Worm (Caenorhabditis elegans) whole organism, young adult: ENCODE results near the gene K08H2.7.

Experiments
- B0019.2 ChIP-seq: fragments of 200-800 bp; sonication (Bioruptor generic); conservative IDR thresholded peaks from 2 replicates; pipeline ENCODE4 v1.3.6; 2022; ENCODE audit warnings: missing genetic modification reagents, missing genetic modification characterization, missing compliant biosample characterization
- B0035.1 ChIP-seq: sonication (generic microtip); optimal IDR thresholded peaks from 2 replicates; lab custom pipeline; 2016; ENCODE audit warnings: missing genetic modification characterization, mild to moderate bottlenecking, missing compliant biosample characterization, missing genotype, missing genetic modification reagents
- D2030.7 ChIP-seq: fragments of 200-800 bp; sonication (Bioruptor generic); IDR thresholded peaks from 2 replicates; pipeline ENCODE4 v1.3.6; 2022; ENCODE audit warnings: missing genetic modification reagents, missing genetic modification characterization, missing compliant biosample characterization
- F52B5.7 ChIP-seq: sonication (generic microtip); optimal IDR thresholded peaks from 2 replicates; lab custom pipeline; 2016; ENCODE audit warnings: mild to moderate bottlenecking, missing genetic modification characterization, missing compliant biosample characterization
- F57A8.1 ChIP-seq: fragments of 200-800 bp; sonication (Bioruptor generic); optimal IDR thresholded peaks from 2 replicates; lab custom pipeline; 2018; ENCODE audit warnings: mild to moderate bottlenecking, missing genetic modification characterization, moderate library complexity, missing compliant biosample characterization
- F57C9.4 ChIP-seq: sonication (generic microtip); optimal IDR thresholded peaks from 2 replicates; lab custom pipeline; 2017; ENCODE audit warnings: mild to moderate bottlenecking, missing genetic modification characterization, missing compliant biosample characterization
- K12H6.12 ChIP-seq: fragments of 200-800 bp; sonication (Bioruptor generic); optimal IDR thresholded peaks from 2 replicates; lab custom pipeline; 2018; ENCODE audit warnings: mild to moderate bottlenecking, missing genetic modification characterization, missing compliant biosample characterization
- Y53G8AR.9 ChIP-seq: fragments of 200-800 bp; sonication (Bioruptor generic); conservative IDR thresholded peaks from 2 replicates; pipeline ENCODE4 v1.3.6; 2022; ENCODE audit warnings: missing genetic modification reagents, missing genetic modification characterization, missing compliant biosample characterization
- Y79H2A.3 ChIP-seq: fragments of 200-800 bp; sonication (Bioruptor generic); conservative IDR thresholded peaks from 2 replicates; pipeline ENCODE4 v1.3.6; 2022; ENCODE audit warnings: missing genetic modification reagents, missing genetic modification characterization, missing compliant biosample characterization
- Y95B8A.8 ChIP-seq: fragments of 200-800 bp; sonication (Bioruptor generic); IDR thresholded peaks from 2 replicates; pipeline ENCODE4 v1.3.6; 2022; ENCODE audit warnings: missing genetic modification reagents, missing genetic modification characterization, missing compliant biosample characterization
- ama-1 ChIP-seq, 3 experiments: fragments of 150-350 bp in 1 of 3; sonication (generic microtip) in 2 of 3; optimal IDR thresholded peaks; 2 replicates each; lab custom pipeline; 2014 to 2018; ENCODE audit warnings: missing biosample characterization in 2 of 3, missing genetic modification characterization in 2 of 3, missing genetic modification reagents in 2 of 3
- aptf-2 ChIP-seq: fragments of 200-800 bp; sonication (Bioruptor generic); conservative IDR thresholded peaks from 2 replicates; pipeline ENCODE4 v1.3.6; 2022; ENCODE audit warnings: missing genetic modification reagents, missing genetic modification characterization, missing compliant biosample characterization
- atf-7 ChIP-seq: sonication (generic microtip); optimal IDR thresholded peaks from 2 replicates; lab custom pipeline; 2017; ENCODE audit warnings: mild to moderate bottlenecking, missing genetic modification characterization, missing compliant biosample characterization
- athp-1 ChIP-seq: sonication (generic microtip); optimal IDR thresholded peaks from 2 replicates; lab custom pipeline; 2017; ENCODE audit warnings: mild to moderate bottlenecking, missing genetic modification characterization, missing compliant biosample characterization
- attf-5 ChIP-seq: fragments of 200-800 bp; sonication (Bioruptor generic); optimal IDR thresholded peaks from 2 replicates; lab custom pipeline; 2018; ENCODE audit warnings: mild to moderate bottlenecking, missing genetic modification characterization, missing compliant biosample characterization
- bed-1 ChIP-seq: fragments of 200-800 bp; sonication (Bioruptor generic); IDR thresholded peaks from 2 replicates; pipeline ENCODE4 v1.3.6; 2022; ENCODE audit warnings: missing genetic modification reagents, missing genetic modification characterization, missing compliant biosample characterization
- cebp-1 ChIP-seq, 2 experiments: fragments of 200-800 bp in 1 of 2; sonication (Bioruptor generic) in 1 of 2; sonication (generic microtip) in 1 of 2; IDR thresholded peaks in 1 of 2; optimal IDR thresholded peaks in 1 of 2; 2 replicates each; pipeline versions ENCODE4 v1.3.6 to Lab custom; 2017 to 2022; ENCODE audit warnings: missing compliant biosample characterization in 2 of 2, missing genetic modification characterization in 2 of 2, mild to moderate bottlenecking in 1 of 2, missing genetic modification reagents in 1 of 2, moderate library complexity in 1 of 2
- ceh-58 ChIP-seq: fragments of 200-800 bp; sonication (Bioruptor generic); IDR thresholded peaks from 2 replicates; pipeline ENCODE4 v1.3.6; 2022; ENCODE audit warnings: missing genetic modification characterization, missing compliant biosample characterization
- ceh-79 ChIP-seq: sonication (generic microtip); optimal IDR thresholded peaks from 2 replicates; lab custom pipeline; 2017; ENCODE audit warnings: mild to moderate bottlenecking, missing genetic modification characterization, missing compliant biosample characterization
- ceh-91 ChIP-seq: fragments of 200-800 bp; sonication (Bioruptor generic); IDR thresholded peaks from 2 replicates; pipeline ENCODE4 v1.3.6; 2022; ENCODE audit warnings: missing genetic modification reagents, missing genetic modification characterization, missing compliant biosample characterization
- chd-7 ChIP-seq: sonication (generic microtip); optimal IDR thresholded peaks from 2 replicates; lab custom pipeline; 2016; ENCODE audit warnings: mild to moderate bottlenecking, missing genetic modification characterization, moderate library complexity, missing compliant biosample characterization
- dpl-1 ChIP-seq: fragments of 150-350 bp; optimal IDR thresholded peaks from 2 replicates; lab custom pipeline; 2014; ENCODE audit warnings: missing biosample characterization, missing genetic modification reagents, missing genetic modification characterization
- efl-1 ChIP-seq: fragments of 150-350 bp; optimal IDR thresholded peaks from 2 replicates; lab custom pipeline; 2014; ENCODE audit warnings: missing biosample characterization, missing genetic modification reagents, missing genetic modification characterization
- egl-18 ChIP-seq: fragments of 200-800 bp; sonication (Bioruptor generic); IDR thresholded peaks from 2 replicates; pipeline ENCODE4 v1.3.6; 2022; ENCODE audit warnings: missing genetic modification reagents, missing genetic modification characterization, missing compliant biosample characterization
- egrh-3 ChIP-seq: fragments of 200-800 bp; sonication (Bioruptor generic); IDR thresholded peaks from 2 replicates; pipeline ENCODE4 v1.3.6; 2022; ENCODE audit warnings: missing genetic modification reagents, missing genetic modification characterization, missing compliant biosample characterization
- ekl-4 ChIP-seq: fragments of 200-800 bp; sonication (Bioruptor generic); IDR thresholded peaks from 2 replicates; pipeline ENCODE4 v1.3.6; 2022; ENCODE audit warnings: missing genetic modification reagents, missing genetic modification characterization, missing compliant biosample characterization
- fkh-3 ChIP-seq: sonication (generic microtip); optimal IDR thresholded peaks from 2 replicates; lab custom pipeline; 2016; ENCODE audit warnings: mild to moderate bottlenecking, missing genetic modification characterization, missing compliant biosample characterization
- him-1 ChIP-seq: sonication (generic microtip); optimal IDR thresholded peaks from 2 replicates; lab custom pipeline; 2016; ENCODE audit warnings: missing genotype, missing genetic modification reagents, missing genetic modification characterization, missing compliant biosample characterization
- hrde-1 ChIP-seq: sonication (generic microtip); optimal IDR thresholded peaks from 2 replicates; lab custom pipeline; 2016; ENCODE audit warnings: missing genetic modification characterization, mild to moderate bottlenecking, missing compliant biosample characterization, moderate library complexity, missing genotype, missing genetic modification reagents, borderline replicate concordance
- hsf-1 ChIP-seq: fragments of 200-800 bp; sonication (Bioruptor generic); IDR thresholded peaks from 2 replicates; pipeline ENCODE4 v1.3.6; 2022; ENCODE audit warnings: missing genetic modification reagents, missing genetic modification characterization, missing compliant biosample characterization
- lsy-27 ChIP-seq: sonication (generic microtip); optimal IDR thresholded peaks from 2 replicates; lab custom pipeline; 2017; ENCODE audit warnings: missing genetic modification characterization, mild to moderate bottlenecking, missing compliant biosample characterization, antibody characterized with exemption, missing genotype, borderline replicate concordance; ENCODE audit not compliant: insufficient read depth
- madf-10 ChIP-seq: sonication (generic microtip); optimal IDR thresholded peaks from 2 replicates; lab custom pipeline; 2016; ENCODE audit warnings: mild to moderate bottlenecking, missing genetic modification characterization, missing compliant biosample characterization
- madf-8 ChIP-seq: fragments of 200-800 bp; sonication (Bioruptor generic); conservative IDR thresholded peaks from 2 replicates; pipeline ENCODE4 v1.3.6; 2022; ENCODE audit warnings: missing genetic modification reagents, missing genetic modification characterization, missing compliant biosample characterization
- nfya-1 ChIP-seq: sonication (generic microtip); optimal IDR thresholded peaks from 2 replicates; lab custom pipeline; 2017; ENCODE audit warnings: antibody characterized with exemption, missing compliant biosample characterization, missing genetic modification characterization, borderline replicate concordance; ENCODE audit not compliant: insufficient read depth
- nhr-120 ChIP-seq: fragments of 200-800 bp; sonication (Bioruptor generic); IDR thresholded peaks from 2 replicates; pipeline ENCODE4 v1.3.6; 2022; ENCODE audit warnings: missing genetic modification characterization, missing compliant biosample characterization
- pbrm-1 ChIP-seq: fragments of 200-800 bp; sonication (Bioruptor generic); IDR thresholded peaks from 2 replicates; pipeline ENCODE4 v1.3.6; 2022; ENCODE audit warnings: missing genetic modification reagents, missing genetic modification characterization, missing compliant biosample characterization
- rpc-1 ChIP-seq, 2 experiments: fragments of 150-350 bp in 1 of 2; sonication (generic microtip) in 1 of 2; optimal IDR thresholded peaks; 2 replicates each; lab custom pipeline; 2014 to 2018; ENCODE audit warnings: missing biosample characterization in 1 of 2, missing genetic modification characterization in 1 of 2, missing genetic modification reagents in 1 of 2, missing genotype in 1 of 2
- sdz-38 ChIP-seq: sonication (generic microtip); optimal IDR thresholded peaks from 2 replicates; lab custom pipeline; 2016; ENCODE audit warnings: missing genotype, missing genetic modification characterization, missing compliant biosample characterization
- sea-2 ChIP-seq: fragments of 200-800 bp; sonication (Bioruptor generic); IDR thresholded peaks from 2 replicates; pipeline ENCODE4 v1.3.6; 2022; ENCODE audit warnings: missing genetic modification characterization, missing compliant biosample characterization
- snpc-1.3 ChIP-seq: sonication (generic microtip); optimal IDR thresholded peaks from 2 replicates; lab custom pipeline; 2017; ENCODE audit warnings: missing genetic modification characterization, mild to moderate bottlenecking, missing compliant biosample characterization, antibody characterized with exemption, moderate library complexity, missing genotype, missing genetic modification reagents; ENCODE audit not compliant: insufficient read depth
- snpc-4 ChIP-seq, 5 experiments: fragments of 150-350 bp in 1 of 5; sonication (generic microtip) in 4 of 5; optimal IDR thresholded peaks; 2 replicates each; lab custom pipeline; 2014 to 2018; ENCODE audit warnings: missing genetic modification characterization in 5 of 5, missing biosample characterization in 3 of 5, antibody characterized with exemption in 2 of 5, mild to moderate bottlenecking in 2 of 5, missing compliant biosample characterization in 2 of 5, missing genotype in 2 of 5, moderate library complexity in 2 of 5, missing genetic modification reagents in 1 of 5
- sptf-2 ChIP-seq: fragments of 200-800 bp; sonication (Bioruptor generic); optimal IDR thresholded peaks from 2 replicates; lab custom pipeline; 2018; ENCODE audit warnings: mild to moderate bottlenecking, missing genetic modification characterization, missing compliant biosample characterization
- zfh-2 ChIP-seq: fragments of 200-800 bp; sonication (Bioruptor generic); conservative IDR thresholded peaks from 2 replicates; pipeline ENCODE4 v1.3.6; 2022; ENCODE audit warnings: missing genetic modification reagents, missing genetic modification characterization, missing compliant biosample characterization
- ztf-22 ChIP-seq: fragments of 200-800 bp; sonication (Bioruptor generic); optimal IDR thresholded peaks from 2 replicates; lab custom pipeline; 2018; ENCODE audit warnings: mild to moderate bottlenecking, missing genetic modification characterization, moderate library complexity, missing compliant biosample characterization
- ztf-26 ChIP-seq: sonication (generic microtip); optimal IDR thresholded peaks from 2 replicates; lab custom pipeline; 2017; ENCODE audit warnings: missing genetic modification characterization, missing compliant biosample characterization
- ztf-6 ChIP-seq: fragments of 200-800 bp; sonication (Bioruptor generic); IDR thresholded peaks from 2 replicates; pipeline ENCODE4 v1.3.6; 2022; ENCODE audit warnings: missing genetic modification reagents, missing genetic modification characterization, missing compliant biosample characterization

K08H2.7 gene

DNA sequence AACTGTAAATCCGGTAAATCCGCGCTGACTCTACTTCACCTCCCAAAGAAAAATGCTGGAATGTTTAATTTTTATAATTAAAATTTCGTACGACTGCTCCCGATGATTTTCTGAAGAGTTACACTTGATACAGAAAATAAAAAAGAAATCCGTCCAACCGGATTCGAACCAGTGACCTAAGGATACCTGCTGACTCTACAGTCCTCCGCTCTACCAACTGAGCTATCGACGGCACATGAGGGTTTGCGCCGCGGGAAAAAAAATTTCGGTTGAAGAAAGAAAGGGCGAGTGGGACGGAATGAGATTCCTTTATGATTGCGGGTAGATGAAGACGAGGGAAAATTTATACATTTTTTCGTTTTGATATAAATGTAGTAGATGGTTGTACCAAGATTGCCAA, 36.4 kb upstream of the K08H2.7 start (continued):
- TF ChIP-seq cebp-1 (GFP tag; IDR thresholded peaks at IDR 0.05; lab: Robert Waterston, UW) = peak; percentile 26; the same call in 1 of the 2 replicates
- TF ChIP-seq cebp-1 (tag; optimal IDR thresholded peaks at IDR 0.05; lab: Kevin White, UChicago) = no peak
- no peak for TF ChIP-seq chd-7 (tag; lab: Kevin White, UChicago)
- TF ChIP-seq ztf-6 (GFP tag; lab: Robert Waterston, UW) = no peak
- TF ChIP-seq rpc-1 (optimal IDR thresholded peaks at IDR 0.05; lab: Kevin White, UChicago) = peak; percentile 75
- TF ChIP-seq rpc-1 (tag; optimal IDR thresholded peaks at IDR 0.05; lab: Kevin White, UChicago) = peak; percentile 90
- no peak for TF ChIP-seq B0019.2 (GFP tag; lab: Robert Waterston, UW)
- no peak for TF ChIP-seq hsf-1 (GFP tag; lab: Robert Waterston, UW)
- TF ChIP-seq ekl-4 (GFP tag; lab: Robert Waterston, UW) = no peak
- peak; percentile 42 for TF ChIP-seq snpc-4 (GFP tag; optimal IDR thresholded peaks at IDR 0.05; lab: Kevin White, UChicago)
- TF ChIP-seq snpc-4 (tag; optimal IDR thresholded peaks at IDR 0.05; lab: Kevin White, UChicago) = peak in 2 of 4 experiments; percentile 35 to 58
- TF ChIP-seq madf-8 (GFP tag; lab: Robert Waterston, UW) = no peak
- TF ChIP-seq aptf-2 (GFP tag; lab: Robert Waterston, UW) = no peak
- no peak for TF ChIP-seq ceh-79 (tag; lab: Kevin White, UChicago)
- TF ChIP-seq lsy-27 (tag; lab: Kevin White, UChicago) = no peak
- TF ChIP-seq snpc-1.3 = peak; percentile 45
- TF ChIP-seq egl-18 (GFP tag; lab: Robert Waterston, UW) = no peak
- no peak for TF ChIP-seq Y95B8A.8
- no peak for TF ChIP-seq Y79H2A.3 (GFP tag; lab: Robert Waterston, UW)
- no peak for TF ChIP-seq F52B5.7 (tag; lab: Kevin White, UChicago)
- no peak for TF ChIP-seq ceh-91 (GFP tag; lab: Robert Waterston, UW)
- no peak for TF ChIP-seq Y53G8AR.9 (GFP tag; lab: Robert Waterston, UW)
- peak; percentile 62; the same call in 1 of the 2 replicates for TF ChIP-seq pbrm-1
- TF ChIP-seq zfh-2 = no peak
- no peak for TF ChIP-seq sptf-2 (GFP tag; lab: Kevin White, UChicago)
- no peak for TF ChIP-seq dpl-1 (GFP tag; lab: Kevin White, UChicago)
- no peak for TF ChIP-seq ztf-26 (tag; lab: Kevin White, UChicago)
- peak; percentile 65 for TF ChIP-seq D2030.7 (GFP tag; lab: Robert Waterston, UW)
- no peak for TF ChIP-seq sea-2 (GFP tag; lab: Robert Waterston, UW)
- TF ChIP-seq egrh-3 (GFP tag; lab: Robert Waterston, UW) = no peak
- TF ChIP-seq atf-7 (tag; lab: Kevin White, UChicago) = no peak
- TF ChIP-seq bed-1 (GFP tag; lab: Robert Waterston, UW) = no peak
- no peak for TF ChIP-seq efl-1
- TF ChIP-seq F57C9.4 = no peak
- TF ChIP-seq sdz-38 (tag; lab: Kevin White, UChicago) = no peak
- TF ChIP-seq athp-1 (tag; lab: Kevin White, UChicago) = no peak
- no peak for TF ChIP-seq madf-10
- peak; percentile 3 for TF ChIP-seq hrde-1 (tag; lab: Kevin White, UChicago)
- peak; percentile 65 for TF ChIP-seq him-1
- no peak for TF ChIP-seq nfya-1 (tag; lab: Kevin White, UChicago)
- no peak for TF ChIP-seq ceh-58 (GFP tag; lab: Robert Waterston, UW)
- TF ChIP-seq K12H6.12 (tag; lab: Kevin White, UChicago) = no peak
- no peak for TF ChIP-seq ztf-22 (GFP tag; lab: Kevin White, UChicago)
- no peak for TF ChIP-seq fkh-3 (tag; lab: Kevin White, UChicago)
- no peak for TF ChIP-seq ama-1 (optimal IDR thresholded peaks at IDR 0.05; lab: Kevin White, UChicago)
- TF ChIP-seq ama-1 (GFP tag; optimal IDR thresholded peaks at IDR 0.05; lab: Kevin White, UChicago) = peak in 1 of 2 experiments; percentile 14
- 0 out of 2 replicates have a peak, but pooled peaks have one; percentile 50 for TF ChIP-seq nhr-120 (GFP tag; lab: Robert Waterston, UW)
- TF ChIP-seq B0035.1 (tag; lab: Kevin White, UChicago) = no peak
- TF ChIP-seq F57A8.1 = no peak
- no peak for TF ChIP-seq attf-5 (GFP tag; lab: Kevin White, UChicago)
